Fruit fly (Drosophila melanogaster) S2 (cell line): ENCODE measurements around the gene CG32373.

Experiments used
- CG8478 ChIP-seq: fragments of >200 bp; optimal IDR thresholded peaks from 2 replicates; lab custom pipeline; 2018
- CTCF ChIP-seq, 2 experiments: fragments of >200 bp; optimal IDR thresholded peaks; 2 replicates each; lab custom pipeline; 2018

- TF ChIP-seq CG8478 (lab: Kevin White, UChicago) (no peak), CTCF (optimal IDR thresholded peaks at IDR 0.05; lab: Kevin White, UChicago) (no peak)
These were observed 45.5 kb upstream of the CG32373 start for dm6 chr3L:7604863-7605262.
